Worm (Caenorhabditis elegans): ENCODE measurements around the gene F49C5.5.

DNA sequence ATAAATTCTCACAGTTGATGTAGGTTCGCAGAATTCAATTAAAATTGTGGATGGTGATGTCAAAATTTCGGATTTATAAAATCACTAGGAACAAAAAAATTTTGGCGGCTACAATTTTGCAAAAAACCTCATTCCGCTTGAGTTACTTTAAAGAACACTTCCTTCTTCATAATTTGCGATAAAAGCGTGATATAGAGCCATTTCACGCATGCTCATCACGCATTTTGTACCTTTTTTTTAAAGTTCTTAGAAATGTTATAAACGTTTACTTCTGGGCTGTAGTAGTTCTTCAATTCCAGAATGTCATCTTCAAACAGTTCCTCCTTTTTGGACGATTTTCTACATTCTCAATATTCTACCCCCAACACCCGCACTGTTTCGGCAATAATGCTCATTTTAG, 18.4 kb downstream of the F49C5.5 start, which contains the start of gene srx-119:
- TF ChIP-seq W03F9.2 (tag; optimal IDR thresholded peaks at IDR 0.05): no peak
- no peak for TF ChIP-seq him-1 (tag; optimal IDR thresholded peaks at IDR 0.05)
